Worm (Caenorhabditis elegans): ENCODE measurements around the gene C16C4.17.

The C16C4.17 gene

DNA sequence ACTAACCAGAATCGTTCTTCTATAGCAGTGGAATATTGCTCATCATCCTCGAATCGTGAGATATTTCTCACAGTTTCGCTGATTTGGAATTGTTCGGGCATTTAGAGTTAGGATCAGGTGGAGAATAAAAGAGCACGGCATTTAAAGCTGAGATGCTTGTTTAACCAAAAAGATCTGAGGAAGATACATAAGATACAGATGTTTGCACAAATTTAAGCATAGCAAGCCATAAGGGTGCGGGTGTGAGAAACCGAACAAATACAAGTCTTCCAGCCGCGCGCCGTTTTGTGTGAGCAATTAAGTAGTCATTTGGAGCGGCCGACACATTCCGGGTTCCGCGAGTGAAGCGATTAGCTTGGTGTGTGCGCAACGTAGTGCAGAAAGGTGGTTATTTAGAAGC is 22.0 kb downstream of the C16C4.17 start, which contains the start of gene math-7:
math-7 (minus strand) TSS at position 101 of the 400 bp plus-strand sequence.
- TF ChIP-seq lin-39 (tag; optimal IDR thresholded peaks at IDR 0.05) (no peak), unc-98 (GFP tag; IDR thresholded peaks at IDR 0.05) (no peak), dsc-1 (tag; optimal IDR thresholded peaks at IDR 0.05) (no peak), grh-1 (GFP tag; IDR thresholded peaks at IDR 0.05) (no peak), pag-3 (tag; optimal IDR thresholded peaks at IDR 0.05; ENCODE audit: borderline replicate concordance, insufficient read depth) (no peak), ets-5 (GFP tag; IDR thresholded peaks at IDR 0.05) (no peak), mab-9 (GFP tag; IDR thresholded peaks at IDR 0.05) (no peak), lin-14 (GFP tag; optimal IDR thresholded peaks at IDR 0.05) (no peak), pqm-1 (tag; optimal IDR thresholded peaks at IDR 0.05) (no peak), zag-1 (tag; optimal IDR thresholded peaks at IDR 0.05) (no peak), C04F5.9 (tag; optimal IDR thresholded peaks at IDR 0.05) (no peak)

DNA sequence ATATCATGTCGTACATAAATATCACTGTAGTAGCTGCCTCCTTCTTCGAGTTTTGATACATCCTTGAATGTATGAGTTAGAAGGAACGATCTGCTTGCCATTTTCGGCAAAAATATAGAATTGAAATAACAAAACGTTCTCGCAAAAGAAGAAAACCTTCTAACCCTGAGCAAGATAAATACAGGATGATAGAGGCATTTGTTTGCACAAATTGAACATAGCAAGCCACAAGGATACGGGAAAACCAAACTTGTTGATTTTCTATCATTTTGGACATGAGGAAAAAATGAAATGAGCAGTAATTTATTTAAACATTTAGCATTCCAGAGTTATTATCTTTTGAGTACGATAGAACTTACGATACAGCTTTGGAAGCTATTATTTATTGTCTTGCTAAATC is 24.7 kb downstream of the C16C4.17 start, which contains the start of gene math-8:
math-8 (minus strand) TSS at position 101 of the 400 bp plus-strand sequence.
- no peak for TF ChIP-seq ets-5 (GFP tag; IDR thresholded peaks at IDR 0.05)
- no peak for TF ChIP-seq lin-39 (tag; optimal IDR thresholded peaks at IDR 0.05)
- no peak for TF ChIP-seq xbp-1 (tag; optimal IDR thresholded peaks at IDR 0.05)
- no peak for TF ChIP-seq nhr-76 (tag; optimal IDR thresholded peaks at IDR 0.05)
- no peak for TF ChIP-seq unc-98 (GFP tag; IDR thresholded peaks at IDR 0.05)
- TF ChIP-seq swsn-7 (tag; optimal IDR thresholded peaks at IDR 0.05), result no peak
- TF ChIP-seq efl-3 (GFP tag; optimal IDR thresholded peaks at IDR 0.05), result no peak
- no peak for TF ChIP-seq nhr-90 (tag; optimal IDR thresholded peaks at IDR 0.05; ENCODE audit: poor library complexity)
- TF ChIP-seq nhr-12 (tag; optimal IDR thresholded peaks at IDR 0.05), result no peak
- TF ChIP-seq egl-27 (tag; optimal IDR thresholded peaks at IDR 0.05), result no peak
- TF ChIP-seq zag-1 (tag; optimal IDR thresholded peaks at IDR 0.05), result no peak
- TF ChIP-seq snu-23 (GFP tag; optimal IDR thresholded peaks at IDR 0.05), result no peak

DNA sequence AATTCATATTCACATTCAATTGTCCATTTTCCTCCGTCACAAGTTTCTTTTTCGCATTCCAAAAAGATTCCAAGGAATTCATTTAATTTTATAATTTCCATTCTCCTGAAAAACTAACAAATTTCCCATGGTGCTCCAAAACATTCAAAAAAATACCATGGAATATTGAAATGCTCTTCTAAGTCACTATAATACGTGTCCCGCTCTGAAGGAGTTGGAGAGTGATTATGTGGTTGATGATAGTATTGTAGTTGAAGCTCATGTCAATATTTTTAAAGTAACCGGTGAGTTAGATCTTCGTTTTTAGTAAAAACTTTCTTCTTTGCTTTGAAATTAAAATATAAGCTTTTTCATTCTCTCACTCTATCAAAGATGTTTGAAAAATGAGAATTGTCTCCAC is 26.3 kb downstream of the C16C4.17 start, which contains the start of gene math-9:
math-9 (minus strand) TSS at position 101 of the 400 bp plus-strand sequence.
- TF ChIP-seq efl-1 (optimal IDR thresholded peaks at IDR 0.05), result no peak
- peak in 1 of 2 experiments; percentile 45 for TF ChIP-seq efl-1 (GFP tag; optimal IDR thresholded peaks at IDR 0.05 in 1 of 2)
- TF ChIP-seq egl-27 (tag; optimal IDR thresholded peaks at IDR 0.05), result no peak
- TF ChIP-seq skn-1 (tag; optimal IDR thresholded peaks at IDR 0.05), result no peak
- TF ChIP-seq aly-2 (tag; optimal IDR thresholded peaks at IDR 0.05), result no peak
- no peak for TF ChIP-seq nhr-90 (tag; optimal IDR thresholded peaks at IDR 0.05; ENCODE audit: poor library complexity)
- TF ChIP-seq ets-5 (GFP tag; IDR thresholded peaks at IDR 0.05), result no peak
- TF ChIP-seq ceh-90 (tag; optimal IDR thresholded peaks at IDR 0.05), result no peak

DNA sequence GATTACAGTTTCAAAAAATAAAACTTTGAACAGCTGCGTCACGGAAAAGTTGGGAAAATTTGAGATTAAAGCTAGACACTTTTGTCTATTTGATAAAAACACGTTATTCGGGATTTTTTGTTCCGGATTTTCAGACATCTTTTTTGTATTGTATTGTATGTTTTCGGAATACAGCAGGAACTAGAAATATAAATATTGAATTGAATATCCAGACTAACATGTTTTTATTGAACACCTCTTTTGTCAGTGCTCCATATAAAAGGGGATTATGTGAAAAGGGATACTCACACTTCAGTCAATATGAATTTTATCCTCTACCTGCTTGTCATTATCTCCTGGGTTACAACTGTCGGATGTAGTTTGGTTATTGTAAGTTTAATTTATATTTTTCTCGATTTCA is 29.5 kb downstream of the C16C4.17 start, which contains the start of gene C16C4.1:
C16C4.1 (plus strand) TSS at position 301 of the 400 bp plus-strand sequence.
- TF ChIP-seq ceh-90 (tag; optimal IDR thresholded peaks at IDR 0.05), result no peak
- no peak for TF ChIP-seq zip-4 (GFP tag; optimal IDR thresholded peaks at IDR 0.05)
- no peak for TF ChIP-seq ceh-63 (GFP tag; optimal IDR thresholded peaks at IDR 0.05)
- no peak for TF ChIP-seq nhr-84 (tag; optimal IDR thresholded peaks at IDR 0.05)
- no peak for TF ChIP-seq nhr-11 (tag; optimal IDR thresholded peaks at IDR 0.05)
- no peak for TF ChIP-seq tbx-2 (tag; optimal IDR thresholded peaks at IDR 0.05)
- no peak for TF ChIP-seq ceh-8 (GFP tag; optimal IDR thresholded peaks at IDR 0.05)
- TF ChIP-seq unc-30 (tag; optimal IDR thresholded peaks at IDR 0.05), result no peak
- no peak for TF ChIP-seq nhr-85 (tag)
- TF ChIP-seq nhr-19 (GFP tag; conservative IDR thresholded peaks at IDR 0.05), result no peak
- no peak for TF ChIP-seq rnt-1 (tag; optimal IDR thresholded peaks at IDR 0.05)

DNA sequence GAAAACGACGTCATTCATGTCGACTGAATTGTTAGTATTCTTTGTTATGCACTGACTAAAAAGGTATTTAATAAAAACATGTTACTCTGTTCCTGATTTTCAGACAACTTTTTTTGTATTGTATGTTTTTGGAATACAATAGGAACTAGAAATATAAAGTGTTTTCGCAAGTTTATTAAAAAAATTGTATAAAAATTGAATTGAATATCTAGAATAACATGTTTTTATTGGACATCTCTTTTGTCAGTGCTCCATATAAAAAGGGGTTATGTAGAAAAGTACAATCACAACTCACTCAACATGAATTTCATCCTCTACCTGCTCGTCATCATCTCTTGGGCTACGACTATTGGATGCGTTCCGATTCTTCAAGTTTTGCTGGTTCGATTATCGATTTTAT is 30.9 kb downstream of the C16C4.17 start, which contains the start of gene C46F9.5:
C46F9.5 (plus strand) TSS at position 301 of the 400 bp plus-strand sequence.
- TF ChIP-seq jun-1 (tag; optimal IDR thresholded peaks at IDR 0.05) (no peak), ceh-63 (GFP tag; optimal IDR thresholded peaks at IDR 0.05) (no peak), nhr-11 (tag; optimal IDR thresholded peaks at IDR 0.05) (no peak), nhr-28 (tag; optimal IDR thresholded peaks at IDR 0.05) (no peak), tbx-2 (tag; optimal IDR thresholded peaks at IDR 0.05) (no peak), ztf-4 (tag; optimal IDR thresholded peaks at IDR 0.05) (no peak), C04F5.9 (tag; optimal IDR thresholded peaks at IDR 0.05) (no peak)
